Fruit fly (Drosophila melanogaster): ENCODE results near the gene Gorab.

The Gorab gene

dm6 chr3L:17428779-17429178, at the start of gene Gorab:
Gorab (minus strand) TSS chr3L:17428836.
- no peak for TF ChIP-seq Myc (optimal IDR thresholded peaks at IDR 0.05)
- TF ChIP-seq Sin3A (optimal IDR thresholded peaks at IDR 0.05), result no peak
- TF ChIP-seq psq (optimal IDR thresholded peaks at IDR 0.05), result no peak
- no peak for TF ChIP-seq insv (optimal IDR thresholded peaks at IDR 0.05)
- no peak for TF ChIP-seq ttk (optimal IDR thresholded peaks at IDR 0.05)
- no peak for TF ChIP-seq h (optimal IDR thresholded peaks at IDR 0.05)

DNA sequence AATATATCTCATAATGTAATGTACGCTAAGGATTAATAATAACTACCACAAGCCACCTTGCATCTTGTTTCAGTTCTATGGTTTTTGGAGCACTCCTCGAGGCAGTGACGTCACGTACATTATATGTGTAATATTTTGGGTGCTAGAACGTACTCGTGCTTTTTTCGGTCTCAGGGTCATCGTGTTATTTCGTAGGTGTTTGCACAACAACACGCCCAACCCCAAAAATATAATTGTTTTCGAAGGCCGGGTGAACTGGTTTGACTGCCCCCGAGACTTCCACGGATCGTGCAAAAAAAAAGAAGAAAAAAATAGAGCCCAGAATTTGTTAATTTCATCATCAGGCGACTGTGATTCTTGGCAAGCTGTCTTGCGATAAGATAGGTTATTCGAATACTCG, 47.9 kb upstream of the Gorab start:
- TF ChIP-seq ttk (optimal IDR thresholded peaks at IDR 0.05) (no peak), insv (optimal IDR thresholded peaks at IDR 0.05) (no peak), h (optimal IDR thresholded peaks at IDR 0.05) (no peak), psq (optimal IDR thresholded peaks at IDR 0.05) (no peak), Sin3A (optimal IDR thresholded peaks at IDR 0.05) (no peak), Myc (optimal IDR thresholded peaks at IDR 0.05) (no peak)

DNA sequence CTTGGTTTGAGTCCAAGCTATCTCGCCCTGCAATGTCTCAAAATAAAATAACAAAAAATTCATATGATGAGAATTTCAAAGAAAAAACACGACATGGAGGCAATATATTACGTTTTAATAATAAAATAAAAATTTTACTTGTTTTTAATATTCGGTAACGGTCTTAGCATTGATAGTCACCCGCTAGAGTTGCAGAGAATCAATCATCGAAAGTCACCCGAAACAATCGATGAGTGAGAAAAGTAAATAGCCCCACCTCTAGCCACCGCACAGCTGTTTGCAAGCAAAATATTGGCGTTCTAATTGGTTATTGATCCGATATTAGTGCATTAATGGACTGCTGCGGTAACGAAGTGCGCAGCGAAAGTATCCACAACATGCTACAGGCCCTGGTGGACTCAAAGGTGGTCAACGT, 47.4 kb upstream of the Gorab start, which contains the start of gene CG34250:
Gene CG34250, plus strand, starts transcription at position 244 of the 415 bp plus-strand sequence.
- no peak for TF ChIP-seq Sin3A (optimal IDR thresholded peaks at IDR 0.05)

DNA sequence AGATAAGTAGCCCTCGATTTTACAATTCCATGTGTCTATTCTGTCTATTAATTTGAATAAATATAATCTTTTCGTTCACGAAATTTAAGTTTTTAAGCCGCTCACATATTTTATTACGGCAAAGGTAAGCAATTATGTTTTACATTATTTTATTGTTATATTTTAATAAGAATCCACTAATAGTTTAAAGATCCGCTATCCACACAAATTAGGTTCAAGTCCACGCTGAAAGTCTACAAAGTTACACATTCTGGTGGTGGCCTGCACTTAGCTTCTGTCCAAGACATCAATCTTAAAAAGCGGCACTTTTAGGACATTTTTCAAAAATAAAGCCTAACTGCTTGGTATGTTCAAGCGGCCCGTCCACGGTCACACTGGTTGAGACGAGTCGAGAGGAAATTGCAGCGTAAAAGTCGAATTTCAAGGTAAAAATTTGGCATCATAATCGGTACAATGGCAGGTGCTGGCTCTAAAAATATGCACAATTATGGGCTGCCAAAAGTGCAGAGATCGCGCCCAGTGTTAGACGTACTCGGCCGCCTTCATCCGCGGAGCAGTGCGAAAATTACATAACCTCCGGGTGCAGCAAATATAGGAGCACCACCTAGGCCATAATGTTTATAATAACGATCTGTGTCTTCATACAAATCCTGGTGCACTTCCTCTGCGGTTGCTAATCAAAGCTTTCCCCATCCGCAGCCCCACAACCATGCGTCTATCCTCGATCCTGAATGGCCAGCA, 46.2 kb upstream of the Gorab start, which contains the start of the genes UQCR-Q and CG46525:
Gene UQCR-Q, plus strand, starts transcription at position 51 of the 741 bp plus-strand sequence.
Gene CG46525, plus strand, starts transcription at position 510 of the 741 bp plus-strand sequence.
- TF ChIP-seq psq (optimal IDR thresholded peaks at IDR 0.05) (no peak), insv (optimal IDR thresholded peaks at IDR 0.05) (no peak), h (optimal IDR thresholded peaks at IDR 0.05) (no peak), Sin3A (optimal IDR thresholded peaks at IDR 0.05) (no peak), Myc (optimal IDR thresholded peaks at IDR 0.05) (no peak), ttk (optimal IDR thresholded peaks at IDR 0.05) (no peak)

- TF ChIP-seq insv (optimal IDR thresholded peaks at IDR 0.05) (no peak), h (optimal IDR thresholded peaks at IDR 0.05) (no peak), psq (optimal IDR thresholded peaks at IDR 0.05) (no peak), Sin3A (optimal IDR thresholded peaks at IDR 0.05) (no peak), ttk (optimal IDR thresholded peaks at IDR 0.05) (no peak)
Observed at dm6 chr3L:17473889-17474288, 45.3 kb upstream of the Gorab start.

DNA sequence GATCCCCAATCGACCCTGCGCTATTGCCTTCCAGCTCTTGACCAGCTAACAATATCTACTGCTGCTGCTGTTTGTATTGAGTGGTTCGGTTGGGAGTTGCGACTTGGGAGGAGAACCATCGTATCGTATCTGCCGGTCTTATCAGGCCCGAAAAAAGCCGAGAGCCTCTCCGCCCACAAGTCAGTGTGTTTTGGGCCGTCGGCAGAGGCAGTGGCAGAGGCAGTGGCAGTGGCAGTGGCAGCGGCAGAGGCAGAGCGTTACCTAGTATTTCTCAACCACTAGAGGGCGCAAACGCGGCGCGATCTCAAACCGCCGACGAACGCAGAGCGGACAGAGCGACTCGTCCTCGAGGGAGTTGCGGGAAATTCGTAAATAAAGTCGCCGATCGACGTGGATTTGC, 41.5 kb upstream of the Gorab start, which contains the start of gene SecCl:
Gene SecCl, plus strand, starts transcription at position 18 of the 400 bp plus-strand sequence.
- TF ChIP-seq insv (optimal IDR thresholded peaks at IDR 0.05), result no peak
- no peak for TF ChIP-seq ttk (optimal IDR thresholded peaks at IDR 0.05)
- no peak for TF ChIP-seq h (optimal IDR thresholded peaks at IDR 0.05)
- no peak for TF ChIP-seq Myc (optimal IDR thresholded peaks at IDR 0.05)
- TF ChIP-seq Sin3A (optimal IDR thresholded peaks at IDR 0.05), result no peak
- no peak for TF ChIP-seq psq (optimal IDR thresholded peaks at IDR 0.05)

dm6 chr3L:17465804-17466203, 37.2 kb upstream of the Gorab start, which contains the start of gene QIL1:
QIL1 (plus strand) TSS chr3L:17465945.
- TF ChIP-seq Myc (optimal IDR thresholded peaks at IDR 0.05) (no peak), insv (optimal IDR thresholded peaks at IDR 0.05) (no peak), h (optimal IDR thresholded peaks at IDR 0.05) (no peak), ttk (optimal IDR thresholded peaks at IDR 0.05) (no peak), Sin3A (optimal IDR thresholded peaks at IDR 0.05) (no peak), psq (optimal IDR thresholded peaks at IDR 0.05) (no peak)

dm6 chr3L:17462474-17462873, 33.8 kb upstream of the Gorab start:
- TF ChIP-seq psq (optimal IDR thresholded peaks at IDR 0.05) (no peak), ttk (optimal IDR thresholded peaks at IDR 0.05) (no peak), Myc (optimal IDR thresholded peaks at IDR 0.05) (no peak), h (optimal IDR thresholded peaks at IDR 0.05) (no peak), Sin3A (optimal IDR thresholded peaks at IDR 0.05) (no peak), insv (optimal IDR thresholded peaks at IDR 0.05) (no peak)

DNA sequence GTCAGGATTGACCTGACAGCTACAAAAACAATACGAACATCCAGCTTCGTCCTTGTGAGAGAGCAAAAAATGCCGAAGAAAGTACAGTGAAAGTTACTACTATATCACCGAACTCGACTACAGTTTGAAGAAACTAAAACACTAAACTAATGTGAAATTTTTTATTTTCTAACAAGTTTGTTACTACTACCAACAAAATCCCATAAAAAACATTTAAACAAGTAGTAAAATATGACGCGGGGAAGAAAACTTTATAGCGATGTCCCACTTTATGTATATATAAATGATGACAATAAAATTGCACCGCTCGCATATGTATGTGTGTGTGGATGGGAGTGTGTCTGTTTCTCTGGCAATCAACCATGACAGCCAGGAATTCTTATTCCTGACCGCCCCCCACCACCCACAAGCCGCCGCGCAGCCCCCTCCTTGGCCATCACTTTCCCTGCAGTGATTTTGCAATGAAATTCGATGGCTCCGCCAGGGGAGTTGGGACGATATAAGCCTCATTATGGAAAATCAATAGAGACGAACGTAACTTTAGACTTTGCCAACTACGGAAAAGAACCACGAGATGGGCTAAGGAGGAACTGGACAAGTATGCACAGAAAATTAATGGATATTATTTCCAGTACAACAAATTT, 32.9 kb upstream of the Gorab start:
- TF ChIP-seq Sin3A (optimal IDR thresholded peaks at IDR 0.05) (no peak), psq (optimal IDR thresholded peaks at IDR 0.05) (no peak), Myc (optimal IDR thresholded peaks at IDR 0.05) (no peak), ttk (optimal IDR thresholded peaks at IDR 0.05) (no peak), insv (optimal IDR thresholded peaks at IDR 0.05) (no peak), h (optimal IDR thresholded peaks at IDR 0.05) (no peak)

DNA sequence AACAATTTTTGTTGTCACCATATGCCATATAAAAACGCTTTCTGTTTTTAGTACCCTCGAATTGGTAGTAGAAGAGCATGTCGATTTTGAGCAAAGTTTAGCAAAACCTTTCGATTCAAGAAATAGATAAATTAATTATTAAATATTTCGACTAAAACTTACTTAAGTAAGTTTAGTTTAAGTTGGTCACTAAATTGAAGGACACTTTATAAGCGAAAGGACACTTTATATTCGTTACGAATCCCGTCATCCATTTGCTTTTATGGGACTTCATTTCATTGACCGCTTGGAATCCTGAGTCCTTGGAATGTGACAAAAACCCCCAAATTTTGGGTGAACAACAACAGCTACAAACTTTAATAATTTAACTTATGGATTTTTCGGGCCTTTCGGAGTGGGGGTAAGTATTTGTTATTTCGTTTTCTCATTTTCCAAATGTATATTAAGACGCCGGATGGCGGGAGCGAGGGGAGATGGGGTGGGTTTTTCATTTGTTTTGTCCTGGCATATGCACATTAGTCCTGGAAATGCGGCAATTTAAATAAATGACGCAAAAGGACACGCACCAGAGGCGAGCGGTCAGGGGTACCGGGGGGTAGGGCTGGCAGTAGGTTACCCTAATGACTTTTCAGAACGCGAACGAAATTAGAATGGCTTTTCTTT, 30.4 kb upstream of the Gorab start:
- TF ChIP-seq Sin3A (optimal IDR thresholded peaks at IDR 0.05), result no peak
- TF ChIP-seq Myc (optimal IDR thresholded peaks at IDR 0.05), result no peak
- no peak for TF ChIP-seq ttk (optimal IDR thresholded peaks at IDR 0.05)
- no peak for TF ChIP-seq h (optimal IDR thresholded peaks at IDR 0.05)
- no peak for TF ChIP-seq insv (optimal IDR thresholded peaks at IDR 0.05)
- no peak for TF ChIP-seq psq (optimal IDR thresholded peaks at IDR 0.05)

dm6 chr3L:17457695-17458242, 29.1 kb upstream of the Gorab start:
- TF ChIP-seq ttk (optimal IDR thresholded peaks at IDR 0.05) (no peak), insv (optimal IDR thresholded peaks at IDR 0.05) (no peak), Myc (optimal IDR thresholded peaks at IDR 0.05) (no peak), psq (optimal IDR thresholded peaks at IDR 0.05) (no peak), Sin3A (optimal IDR thresholded peaks at IDR 0.05) (no peak), h (optimal IDR thresholded peaks at IDR 0.05) (no peak)

- TF ChIP-seq psq (optimal IDR thresholded peaks at IDR 0.05) (no peak), ttk (optimal IDR thresholded peaks at IDR 0.05) (no peak), h (optimal IDR thresholded peaks at IDR 0.05) (no peak), insv (optimal IDR thresholded peaks at IDR 0.05) (no peak), Sin3A (optimal IDR thresholded peaks at IDR 0.05) (no peak), Myc (optimal IDR thresholded peaks at IDR 0.05) (no peak)
Observed at dm6 chr3L:17447881-17448280, 19.2 kb upstream of the Gorab start.
